Fruit fly (Drosophila melanogaster) whole organism, embryonic: ENCODE measurements around the gene CG34276.

Source experiments
- B-H2 ChIP-seq: fragments of 200-800 bp; sonication (Bioruptor generic); optimal IDR thresholded peaks from 2 replicates; lab custom pipeline; 2018; ENCODE audit warnings: missing biosample characterization, mild to moderate bottlenecking, missing genetic modification characterization
- BtbVII ChIP-seq: fragments of 200-800 bp; sonication (Bioruptor generic); optimal IDR thresholded peaks from 3 replicates; lab custom pipeline; 2017; ENCODE audit warnings: missing biosample characterization, mild to moderate bottlenecking, missing genetic modification characterization
- CG10274 ChIP-seq: fragments of 200-800 bp; sonication (Bioruptor generic); optimal IDR thresholded peaks from 3 replicates; lab custom pipeline; 2017; ENCODE audit warnings: missing biosample characterization, mild to moderate bottlenecking, missing genetic modification characterization
- CG10321 ChIP-seq: fragments of 200-800 bp; sonication (Bioruptor generic); IDR thresholded peaks from 2 replicates; pipeline ENCODE4 v1.3.6; 2022; ENCODE audit warnings: missing biosample characterization, missing genetic modification characterization
- CG12299 ChIP-seq: fragments of 200-800 bp; sonication (Bioruptor generic); optimal IDR thresholded peaks from 2 replicates; lab custom pipeline; 2018; ENCODE audit warnings: missing biosample characterization, mild to moderate bottlenecking, missing genetic modification characterization
- CG12659 ChIP-seq: fragments of 200-800 bp; sonication (Bioruptor generic); optimal IDR thresholded peaks from 3 replicates; lab custom pipeline; 2017; ENCODE audit warnings: mild to moderate bottlenecking, missing biosample characterization, missing genetic modification reagents, missing genetic modification characterization
- CG13894 ChIP-seq: fragments of 200-800 bp; sonication (Bioruptor generic); optimal IDR thresholded peaks from 3 replicates; lab custom pipeline; 2018; ENCODE audit warnings: missing biosample characterization, mild to moderate bottlenecking, missing genetic modification characterization, moderate library complexity
- CG15601 ChIP-seq: fragments of 200-800 bp; sonication (Bioruptor generic); optimal IDR thresholded peaks from 3 replicates; lab custom pipeline; 2019; ENCODE audit warnings: missing biosample characterization, mild to moderate bottlenecking, missing genetic modification characterization, moderate library complexity
- CG16813 ChIP-seq: fragments of 200-800 bp; sonication (Bioruptor generic); IDR thresholded peaks from 3 replicates; pipeline ENCODE4 v1.3.6; 2022; ENCODE audit warnings: missing biosample characterization, missing genetic modification characterization; ENCODE audit not compliant: partially characterized antibody
- CG17385 ChIP-seq: fragments of 200-800 bp; sonication (Bioruptor generic); optimal IDR thresholded peaks from 3 replicates; lab custom pipeline; 2018; ENCODE audit warnings: missing biosample characterization, mild to moderate bottlenecking, missing genetic modification characterization
- CG17568 ChIP-seq: fragments of 200-800 bp; sonication (Bioruptor generic); optimal IDR thresholded peaks from 2 replicates; lab custom pipeline; 2018; ENCODE audit warnings: missing biosample characterization, mild to moderate bottlenecking, missing genetic modification characterization, moderate library complexity
- CG18011 ChIP-seq: fragments of 200-800 bp; sonication (Bioruptor generic); optimal IDR thresholded peaks from 2 replicates; lab custom pipeline; 2017; ENCODE audit warnings: missing biosample characterization, missing genetic modification characterization, mild to moderate bottlenecking, moderate library complexity, missing genotype
- CG4360 ChIP-seq: fragments of 200-800 bp; sonication (Bioruptor generic); IDR thresholded peaks from 2 replicates; pipeline ENCODE4 v1.3.6; 2022; ENCODE audit warnings: missing biosample characterization, missing genetic modification characterization
- CG43689 ChIP-seq: fragments of 200-800 bp; sonication (Bioruptor generic); IDR thresholded peaks from 2 replicates; pipeline ENCODE4 v1.3.6; 2022; ENCODE audit warnings: missing biosample characterization, missing genetic modification characterization
- CG4707 ChIP-seq: fragments of 200-800 bp; sonication (Bioruptor generic); optimal IDR thresholded peaks from 2 replicates; lab custom pipeline; 2018; ENCODE audit warnings: missing biosample characterization, mild to moderate bottlenecking, missing genetic modification characterization, moderate library complexity
- CG6689 ChIP-seq: fragments of 200-800 bp; sonication (Bioruptor generic); IDR thresholded peaks from 2 replicates; pipeline ENCODE4 v1.3.6; 2022; ENCODE audit warnings: missing biosample characterization, missing genetic modification characterization
- CG8290 ChIP-seq, 3 experiments: fragments of 200-800 bp; sonication (Bioruptor generic); optimal IDR thresholded peaks; 2 replicates each; lab custom pipeline; 2016 to 2019; ENCODE audit warnings: missing biosample characterization in 3 of 3, missing genetic modification characterization in 3 of 3, mild to moderate bottlenecking in 2 of 3, moderate library complexity in 1 of 3
- CG9437 ChIP-seq: fragments of 200-800 bp; sonication (Bioruptor generic); optimal IDR thresholded peaks from 2 replicates; lab custom pipeline; 2018; ENCODE audit warnings: missing biosample characterization, mild to moderate bottlenecking, missing genetic modification characterization
- CG9609 ChIP-seq: fragments of 200-800 bp; sonication (Bioruptor generic); optimal IDR thresholded peaks from 3 replicates; lab custom pipeline; 2016; ENCODE audit warnings: missing biosample characterization, missing genetic modification characterization
- CG9727 ChIP-seq: fragments of 200-800 bp; sonication (Bioruptor generic); optimal IDR thresholded peaks from 3 replicates; lab custom pipeline; 2017; ENCODE audit warnings: missing biosample characterization, mild to moderate bottlenecking, missing genetic modification characterization
- D19A ChIP-seq: fragments of 200-800 bp; optimal IDR thresholded peaks from 3 replicates; lab custom pipeline; 2019; ENCODE audit warnings: missing biosample characterization, mild to moderate bottlenecking, missing genetic modification characterization, moderate library complexity
- Deaf1 ChIP-seq: fragments of 200-800 bp; optimal IDR thresholded peaks from 3 replicates; lab custom pipeline; 2019; ENCODE audit warnings: missing biosample characterization, mild to moderate bottlenecking, missing genetic modification characterization, moderate library complexity
- Dek ChIP-seq: fragments of 200-800 bp; sonication (Bioruptor generic); optimal IDR thresholded peaks from 3 replicates; lab custom pipeline; 2019; ENCODE audit warnings: missing biosample characterization, mild to moderate bottlenecking, missing genetic modification characterization, moderate library complexity
- Dll ChIP-seq: fragments of 200-800 bp; sonication (Bioruptor generic); IDR thresholded peaks from 4 replicates; pipeline ENCODE4 v1.3.6; 2022; ENCODE audit warnings: missing biosample characterization, missing genetic modification characterization; ENCODE audit not compliant: partially characterized antibody
- E2f2 ChIP-seq: fragments of 200-800 bp; sonication (Bioruptor generic); IDR thresholded peaks from 2 replicates; pipeline ENCODE4 v1.3.6; 2022; ENCODE audit warnings: missing biosample characterization, missing genetic modification characterization
- GATAe ChIP-seq: fragments of 200-800 bp; sonication (Bioruptor generic); conservative IDR thresholded peaks from 2 replicates; pipeline ENCODE4 v1.3.6; 2022; ENCODE audit warnings: missing biosample characterization, missing genetic modification characterization
- Hmr ChIP-seq: fragments of 200-800 bp; sonication (Bioruptor generic); optimal IDR thresholded peaks from 3 replicates; lab custom pipeline; 2017; ENCODE audit warnings: mild to moderate bottlenecking, missing biosample characterization, missing genetic modification reagents, missing genetic modification characterization
- Side ChIP-seq: fragments of 200-800 bp; sonication (Bioruptor generic); optimal IDR thresholded peaks from 2 replicates; lab custom pipeline; 2016; ENCODE audit warnings: missing biosample characterization, missing genetic modification characterization
- Sin3A ChIP-seq: fragments of >200 bp; optimal IDR thresholded peaks from 2 replicates; lab custom pipeline; 2018
- YL-1 ChIP-seq: fragments of 200-800 bp; sonication (Bioruptor generic); optimal IDR thresholded peaks from 3 replicates; lab custom pipeline; 2017; ENCODE audit warnings: missing biosample characterization, mild to moderate bottlenecking, missing genetic modification characterization
- ase ChIP-seq: fragments of 200-800 bp; sonication (Bioruptor generic); IDR thresholded peaks from 3 replicates; pipeline ENCODE4 v1.3.6; 2022; ENCODE audit warnings: missing biosample characterization, missing genetic modification characterization
- ci ChIP-seq: fragments of 200-800 bp; sonication (Bioruptor generic); IDR thresholded peaks from 3 replicates; pipeline ENCODE4 v1.3.6; 2022; ENCODE audit warnings: missing biosample characterization, missing genetic modification characterization
- corto ChIP-seq: fragments of 200-800 bp; sonication (Bioruptor generic); optimal IDR thresholded peaks from 2 replicates; lab custom pipeline; 2016; ENCODE audit warnings: missing biosample characterization, mild to moderate bottlenecking, missing genetic modification characterization, moderate library complexity
- dan ChIP-seq: fragments of 200-800 bp; sonication (Bioruptor generic); IDR thresholded peaks from 2 replicates; pipeline ENCODE4 v1.3.6; 2022; ENCODE audit warnings: missing biosample characterization, missing genetic modification characterization
- emc ChIP-seq: fragments of 200-800 bp; sonication (Bioruptor generic); optimal IDR thresholded peaks from 2 replicates; lab custom pipeline; 2016; ENCODE audit warnings: missing biosample characterization, missing genetic modification characterization
- gcm2 ChIP-seq: fragments of 200-800 bp; sonication (Bioruptor generic); optimal IDR thresholded peaks from 2 replicates; lab custom pipeline; 2016; ENCODE audit warnings: missing biosample characterization, missing genetic modification characterization
- kah ChIP-seq: fragments of 200-800 bp; sonication (Bioruptor generic); optimal IDR thresholded peaks from 2 replicates; lab custom pipeline; 2018; ENCODE audit warnings: missing biosample characterization, mild to moderate bottlenecking, missing genetic modification characterization
- lola ChIP-seq, 3 experiments: fragments of >200 bp in 2 of 3; fragments of 200-800 bp in 1 of 3; sonication (Bioruptor generic) in 1 of 3; optimal IDR thresholded peaks; 2 replicates each; lab custom pipeline; 2017 to 2019; ENCODE audit warnings: missing biosample characterization in 3 of 3, missing genetic modification characterization in 3 of 3, mild to moderate bottlenecking in 1 of 3, moderate library complexity in 1 of 3
- nau ChIP-seq: fragments of 200-800 bp; sonication (Bioruptor generic); optimal IDR thresholded peaks from 3 replicates; lab custom pipeline; 2017; ENCODE audit warnings: missing biosample characterization, mild to moderate bottlenecking, missing genetic modification characterization, missing genetic modification reagents
- schlank ChIP-seq: fragments of 200-800 bp; sonication (Bioruptor generic); optimal IDR thresholded peaks from 2 replicates; lab custom pipeline; 2018; ENCODE audit warnings: missing biosample characterization, mild to moderate bottlenecking, missing genetic modification characterization
- sd ChIP-seq: fragments of 200-800 bp; sonication (Bioruptor generic); optimal IDR thresholded peaks from 3 replicates; lab custom pipeline; 2018; ENCODE audit warnings: missing biosample characterization, mild to moderate bottlenecking, missing genetic modification characterization, moderate library complexity
- sens ChIP-seq: fragments of 200-800 bp; sonication (Bioruptor generic); peaks from one replicate; lab custom pipeline; 2016; ENCODE audit warnings: missing biosample characterization, missing genetic modification characterization
- slou ChIP-seq: fragments of 200-800 bp; sonication (Bioruptor generic); optimal IDR thresholded peaks from 3 replicates; lab custom pipeline; 2016; ENCODE audit warnings: missing biosample characterization, missing genetic modification characterization
- sna ChIP-seq: fragments of 200-800 bp; sonication (Bioruptor generic); IDR thresholded peaks from 2 replicates; pipeline ENCODE4 v1.3.6; 2022; ENCODE audit warnings: missing biosample characterization, missing genetic modification characterization; ENCODE audit not compliant: partially characterized antibody
- so ChIP-seq: fragments of 200-800 bp; sonication (Bioruptor generic); IDR thresholded peaks from 3 replicates; pipeline ENCODE4 v1.3.6; 2022; ENCODE audit warnings: missing biosample characterization, missing genetic modification characterization
- sqz ChIP-seq: fragments of 200-800 bp; sonication (Bioruptor generic); optimal IDR thresholded peaks from 3 replicates; lab custom pipeline; 2018; ENCODE audit warnings: missing biosample characterization, mild to moderate bottlenecking, missing genetic modification characterization
- tll ChIP-seq, 2 experiments: fragments of 200-800 bp in 1 of 2; fragments of >200 bp in 1 of 2; sonication (Bioruptor generic) in 1 of 2; optimal IDR thresholded peaks; 2 replicates each; lab custom pipeline; 2017 to 2019; ENCODE audit warnings: missing biosample characterization in 2 of 2, missing genetic modification characterization in 2 of 2, mild to moderate bottlenecking in 1 of 2, moderate library complexity in 1 of 2
- tna ChIP-seq: fragments of 200-800 bp; sonication (Bioruptor generic); IDR thresholded peaks from 2 replicates; pipeline ENCODE4 v1.3.6; 2022; ENCODE audit warnings: missing biosample characterization, missing genetic modification characterization; ENCODE audit not compliant: partially characterized antibody
- trem ChIP-seq: fragments of 200-800 bp; optimal IDR thresholded peaks from 3 replicates; lab custom pipeline; 2019; ENCODE audit warnings: missing biosample characterization, mild to moderate bottlenecking, missing genetic modification characterization, moderate library complexity
- wek ChIP-seq: fragments of 200-800 bp; sonication (Bioruptor generic); optimal IDR thresholded peaks from 3 replicates; lab custom pipeline; 2018; ENCODE audit warnings: missing biosample characterization, mild to moderate bottlenecking, missing genetic modification characterization, moderate library complexity

CG34276 gene

DNA sequence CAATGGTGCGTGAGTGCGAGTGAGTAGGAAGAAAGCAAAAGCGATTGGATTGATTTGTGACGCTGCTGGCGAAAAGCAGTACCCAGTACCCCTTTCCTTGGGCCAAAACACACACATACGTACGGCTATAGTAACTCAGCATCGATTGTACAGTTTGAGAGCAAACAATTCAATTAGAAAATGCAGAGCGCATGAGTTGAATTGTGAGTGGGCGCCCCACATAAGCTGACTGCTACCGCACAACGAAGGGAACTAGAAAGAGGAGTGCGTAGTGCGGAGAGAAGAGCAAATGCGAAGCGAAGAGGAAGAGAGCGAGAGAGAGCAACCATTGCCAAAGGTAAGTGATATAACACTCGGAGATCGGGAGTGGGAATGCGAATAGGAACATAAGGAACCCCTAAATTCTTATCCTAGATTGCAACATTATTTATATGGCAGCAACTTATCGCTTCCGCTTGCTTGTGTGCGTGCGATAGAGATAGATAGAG is 48.1 kb downstream of the CG34276 start (continued):
- peak; percentile 89 for TF ChIP-seq CG15601
- TF ChIP-seq B-H2 (GFP tag; lab: Kevin White, UChicago), result peak; percentile 2
- peak; percentile 22 for TF ChIP-seq Hmr (GFP tag; lab: Kevin White, UChicago)
- no peak for TF ChIP-seq E2f2
- no peak for TF ChIP-seq sna (GFP tag; lab: Robert Waterston, UW)
- TF ChIP-seq CG12659 (GFP tag; lab: Kevin White, UChicago), result peak; percentile 3
- peak; percentile 28 for TF ChIP-seq Deaf1 (tag; lab: Kevin White, UChicago)
- no peak for TF ChIP-seq CG9437 (GFP tag; lab: Kevin White, UChicago)
- no peak for TF ChIP-seq CG43689 (GFP tag; lab: Robert Waterston, UW)
- TF ChIP-seq corto (GFP tag; lab: Kevin White, UChicago), result no peak
- TF ChIP-seq CG12299 (tag; lab: Kevin White, UChicago), result peak; percentile 39
- TF ChIP-seq kah (GFP tag; lab: Kevin White, UChicago), result no peak
- peak; percentile 22 for TF ChIP-seq wek (GFP tag; lab: Kevin White, UChicago)
- no peak for TF ChIP-seq lola (GFP tag; optimal IDR thresholded peaks at IDR 0.05; lab: Kevin White, UChicago)
- no peak for TF ChIP-seq CG17568
- no peak for TF ChIP-seq Side (GFP tag; lab: Kevin White, UChicago)
- peak; percentile 75 for TF ChIP-seq YL-1 (GFP tag; lab: Kevin White, UChicago)
- no peak for TF ChIP-seq Sin3A (lab: Kevin White, UChicago)
- no peak for TF ChIP-seq so (GFP tag; lab: Robert Waterston, UW)
- TF ChIP-seq CG17385 (GFP tag; lab: Kevin White, UChicago), result peak; percentile 84
- peak; percentile 10 for TF ChIP-seq CG4707 (GFP tag; lab: Kevin White, UChicago)
- TF ChIP-seq tll (GFP tag; optimal IDR thresholded peaks at IDR 0.05; lab: Kevin White, UChicago), result peak in 1 of 2 experiments; percentile 37
- TF ChIP-seq CG10274 (GFP tag; lab: Kevin White, UChicago), result no peak
- TF ChIP-seq sqz (GFP tag; lab: Kevin White, UChicago), result peak; percentile 10
- TF ChIP-seq sd (tag; lab: Kevin White, UChicago), result peak; percentile 38
- TF ChIP-seq tna (GFP tag; lab: Robert Waterston, UW), result no peak
- no peak for TF ChIP-seq Dek (tag; lab: Kevin White, UChicago)
- TF ChIP-seq dan, result no peak
- no peak for TF ChIP-seq schlank
- TF ChIP-seq emc (GFP tag; lab: Kevin White, UChicago), result no peak
- no peak for TF ChIP-seq CG9609 (GFP tag; lab: Kevin White, UChicago)
- TF ChIP-seq ase, result no peak
- TF ChIP-seq CG13894 (tag; lab: Kevin White, UChicago), result peak; percentile 74
- no peak for TF ChIP-seq D19A
- no peak for TF ChIP-seq CG16813 (GFP tag; lab: Robert Waterston, UW)
- no peak for TF ChIP-seq nau (GFP tag; lab: Kevin White, UChicago)
- TF ChIP-seq CG6689 (GFP tag; lab: Robert Waterston, UW), result no peak
- no peak for TF ChIP-seq slou (GFP tag; lab: Kevin White, UChicago)
- TF ChIP-seq sens, result peak; percentile 21
- no peak for TF ChIP-seq CG4360
- TF ChIP-seq ci (GFP tag; lab: Robert Waterston, UW), result no peak
- TF ChIP-seq gcm2, result no peak
- TF ChIP-seq GATAe, result no peak
- no peak for TF ChIP-seq Dll (GFP tag; lab: Robert Waterston, UW)
- no peak for TF ChIP-seq CG8290 (GFP tag; optimal IDR thresholded peaks at IDR 0.05; lab: Kevin White, UChicago)
- TF ChIP-seq CG8290 (tag; optimal IDR thresholded peaks at IDR 0.05; lab: Kevin White, UChicago), result peak in 1 of 2 experiments; percentile 67
- no peak for TF ChIP-seq BtbVII (GFP tag; lab: Kevin White, UChicago)
- TF ChIP-seq trem (tag; lab: Kevin White, UChicago), result no peak
- peak; percentile 99 for TF ChIP-seq CG18011 (GFP tag; lab: Kevin White, UChicago)
- TF ChIP-seq CG9727, result no peak
- TF ChIP-seq CG10321 (GFP tag; lab: Robert Waterston, UW), result no peak
